Worm (Caenorhabditis elegans) whole organism, L1 larva: ENCODE measurements around the gene spp-1.

Experiments
- C04F5.9 ChIP-seq: sonication (generic microtip); optimal IDR thresholded peaks from 2 replicates; lab custom pipeline; 2016; ENCODE audit warnings: missing genetic modification characterization, missing compliant biosample characterization
- C16A3.4 ChIP-seq: fragments of 150-350 bp; optimal IDR thresholded peaks from 2 replicates; lab custom pipeline; 2014; ENCODE audit warnings: missing biosample characterization, missing genetic modification characterization
- C34B4.2 ChIP-seq: sonication (generic microtip); optimal IDR thresholded peaks from 2 replicates; lab custom pipeline; 2017; ENCODE audit warnings: mild to moderate bottlenecking, missing genetic modification characterization, missing compliant biosample characterization
- F16B12.6 ChIP-seq: fragments of 150-350 bp; optimal IDR thresholded peaks from 2 replicates; lab custom pipeline; 2014; ENCODE audit warnings: missing biosample characterization, missing genetic modification characterization
- aly-2 ChIP-seq: fragments of 150-350 bp; optimal IDR thresholded peaks from 2 replicates; lab custom pipeline; 2014; ENCODE audit warnings: missing biosample characterization, missing genetic modification characterization
- ama-1 ChIP-seq: fragments of 150-350 bp; optimal IDR thresholded peaks from 2 replicates; lab custom pipeline; 2014
- blmp-1 ChIP-seq: fragments of 150-350 bp; optimal IDR thresholded peaks from 2 replicates; lab custom pipeline; 2014; ENCODE audit warnings: missing biosample characterization, missing genetic modification characterization
- ceh-63 ChIP-seq: fragments of 200-800 bp; sonication (Bioruptor generic); optimal IDR thresholded peaks from 2 replicates; lab custom pipeline; 2018; ENCODE audit warnings: mild to moderate bottlenecking, missing genetic modification characterization, missing compliant biosample characterization
- ceh-82 ChIP-seq, 3 experiments: fragments of 150-350 bp in 1 of 3; sonication (generic microtip) in 2 of 3; optimal IDR thresholded peaks; 2 replicates each; lab custom pipeline; 2014 to 2017; ENCODE audit warnings: missing biosample characterization in 3 of 3, missing genetic modification characterization in 3 of 3
- ceh-88 ChIP-seq: fragments of 200-800 bp; sonication (Bioruptor generic); IDR thresholded peaks from 2 replicates; pipeline ENCODE4 v1.3.6; 2022; ENCODE audit warnings: missing genetic modification characterization, missing compliant biosample characterization
- dsc-1 ChIP-seq: sonication (generic microtip); optimal IDR thresholded peaks from 2 replicates; lab custom pipeline; 2016; ENCODE audit warnings: mild to moderate bottlenecking, missing genetic modification characterization, missing compliant biosample characterization
- efl-1 ChIP-seq, 4 experiments: fragments of 150-350 bp; optimal IDR thresholded peaks in 3 of 4; peaks in 1 of 4; 1 replicate in 1 of 4; 2 replicates in 3 of 4; lab custom pipeline; 2014; ENCODE audit warnings: missing biosample characterization in 2 of 4, missing genetic modification characterization in 2 of 4, missing genetic modification reagents in 2 of 4
- egl-13 ChIP-seq: sonication (generic microtip); optimal IDR thresholded peaks from 2 replicates; lab custom pipeline; 2016; ENCODE audit warnings: missing genotype, missing genetic modification reagents, missing genetic modification characterization, missing compliant biosample characterization
- elt-2 ChIP-seq: sonication (generic microtip); optimal IDR thresholded peaks from 2 replicates; lab custom pipeline; 2016; ENCODE audit warnings: missing genetic modification characterization, mild to moderate bottlenecking, inconsistent platforms, missing compliant biosample characterization, missing genetic modification reagents
- ets-5 ChIP-seq: fragments of 200-800 bp; sonication (Bioruptor generic); IDR thresholded peaks from 2 replicates; pipeline ENCODE4 v1.3.6; 2022; ENCODE audit warnings: missing genetic modification characterization, missing compliant biosample characterization
- fkh-10 ChIP-seq: sonication (generic microtip); optimal IDR thresholded peaks from 2 replicates; lab custom pipeline; 2017; ENCODE audit warnings: missing biosample characterization, missing genetic modification reagents, missing genetic modification characterization
- fkh-8 ChIP-seq: sonication (generic microtip); optimal IDR thresholded peaks from 2 replicates; lab custom pipeline; 2016; ENCODE audit warnings: mild to moderate bottlenecking, missing genetic modification characterization, missing compliant biosample characterization
- hlh-4 ChIP-seq: sonication (generic microtip); optimal IDR thresholded peaks from 2 replicates; lab custom pipeline; 2016; ENCODE audit warnings: mild to moderate bottlenecking, missing genetic modification characterization, missing compliant biosample characterization
- irx-1 ChIP-seq: sonication (generic microtip); optimal IDR thresholded peaks from 2 replicates; lab custom pipeline; 2016; ENCODE audit warnings: missing genetic modification characterization, missing compliant biosample characterization
- isw-1 ChIP-seq: fragments of 200-800 bp; sonication (Bioruptor generic); IDR thresholded peaks from 2 replicates; pipeline ENCODE4 v1.3.6; 2022; ENCODE audit warnings: missing genetic modification characterization, missing compliant biosample characterization
- lin-14 ChIP-seq: fragments of 200-800 bp; sonication (Bioruptor generic); optimal IDR thresholded peaks from 2 replicates; lab custom pipeline; 2018; ENCODE audit warnings: mild to moderate bottlenecking, missing genetic modification characterization, moderate library complexity, missing compliant biosample characterization
- lin-39 ChIP-seq: fragments of 150-350 bp; optimal IDR thresholded peaks from 2 replicates; lab custom pipeline; 2014; ENCODE audit warnings: missing biosample characterization, missing genetic modification reagents, missing genetic modification characterization
- lir-3 ChIP-seq: sonication (generic microtip); optimal IDR thresholded peaks from 2 replicates; lab custom pipeline; 2016; ENCODE audit warnings: mild to moderate bottlenecking, missing genetic modification characterization, moderate library complexity, missing compliant biosample characterization; ENCODE audit not compliant: poor library complexity
- lsy-2 ChIP-seq, 2 experiments: fragments of 150-350 bp; optimal IDR thresholded peaks; 2 replicates each; lab custom pipeline; 2014; ENCODE audit warnings: missing biosample characterization in 2 of 2, missing genetic modification characterization in 2 of 2
- mdl-1 ChIP-seq, 2 experiments: fragments of 150-350 bp; optimal IDR thresholded peaks; 2 replicates each; lab custom pipeline; 2014 to 2017; ENCODE audit warnings: missing biosample characterization in 2 of 2, missing genetic modification characterization in 2 of 2, inconsistent platforms in 1 of 2
- mef-2 ChIP-seq: fragments of 150-350 bp; optimal IDR thresholded peaks from 2 replicates; lab custom pipeline; 2014; ENCODE audit warnings: missing biosample characterization, missing genetic modification characterization
- mep-1 ChIP-seq: fragments of 150-350 bp; optimal IDR thresholded peaks from 2 replicates; lab custom pipeline; 2014; ENCODE audit warnings: missing biosample characterization, missing genetic modification characterization
- nhr-19 ChIP-seq: fragments of 200-800 bp; sonication (Bioruptor generic); conservative IDR thresholded peaks from 2 replicates; pipeline ENCODE4 v1.3.6; 2022; ENCODE audit warnings: missing genetic modification characterization, missing compliant biosample characterization
- nhr-20 ChIP-seq: sonication (generic microtip); optimal IDR thresholded peaks from 2 replicates; lab custom pipeline; 2016; ENCODE audit warnings: mild to moderate bottlenecking, missing genetic modification characterization, missing compliant biosample characterization
- nhr-237 ChIP-seq: fragments of 150-350 bp; optimal IDR thresholded peaks from 2 replicates; lab custom pipeline; 2014; ENCODE audit warnings: missing biosample characterization, missing genetic modification characterization
- nhr-28 ChIP-seq: fragments of 150-350 bp; optimal IDR thresholded peaks from 2 replicates; lab custom pipeline; 2014; ENCODE audit warnings: missing biosample characterization, missing genetic modification characterization
- nhr-47 ChIP-seq: sonication (generic microtip); optimal IDR thresholded peaks from 2 replicates; lab custom pipeline; 2016; ENCODE audit warnings: mild to moderate bottlenecking, missing genetic modification characterization, moderate library complexity, missing compliant biosample characterization
- nhr-71 ChIP-seq: sonication (generic microtip); optimal IDR thresholded peaks from 2 replicates; lab custom pipeline; 2016; ENCODE audit warnings: mild to moderate bottlenecking, missing genetic modification characterization, moderate library complexity, missing compliant biosample characterization
- nhr-76 ChIP-seq: sonication (generic microtip); optimal IDR thresholded peaks from 2 replicates; lab custom pipeline; 2017; ENCODE audit warnings: missing biosample characterization, missing genetic modification characterization
- nhr-85 ChIP-seq: sonication (generic microtip); peaks from one replicate; lab custom pipeline; 2016; ENCODE audit warnings: missing genetic modification characterization, inconsistent platforms, missing compliant biosample characterization
- nhr-90 ChIP-seq: sonication (generic microtip); optimal IDR thresholded peaks from 2 replicates; lab custom pipeline; 2016; ENCODE audit warnings: mild to moderate bottlenecking, missing genetic modification characterization, missing compliant biosample characterization; ENCODE audit not compliant: poor library complexity
- skn-1 ChIP-seq: fragments of 150-350 bp; optimal IDR thresholded peaks from 2 replicates; lab custom pipeline; 2014; ENCODE audit warnings: missing biosample characterization, missing genetic modification characterization
- snpc-4 ChIP-seq: fragments of 150-350 bp; optimal IDR thresholded peaks from 2 replicates; lab custom pipeline; 2014; ENCODE audit warnings: missing biosample characterization, missing genetic modification characterization
- snu-23 ChIP-seq: sonication (generic microtip); optimal IDR thresholded peaks from 2 replicates; lab custom pipeline; 2016; ENCODE audit warnings: missing genetic modification characterization, missing compliant biosample characterization
- sup-37 ChIP-seq: fragments of 200-800 bp; sonication (Bioruptor generic); optimal IDR thresholded peaks from 2 replicates; lab custom pipeline; 2018; ENCODE audit warnings: mild to moderate bottlenecking, missing genetic modification characterization, missing compliant biosample characterization
- swsn-7 ChIP-seq: sonication (generic microtip); optimal IDR thresholded peaks from 2 replicates; lab custom pipeline; 2016; ENCODE audit warnings: missing genetic modification characterization, missing compliant biosample characterization
- tbx-2 ChIP-seq: sonication (generic microtip); optimal IDR thresholded peaks from 2 replicates; lab custom pipeline; 2016; ENCODE audit warnings: missing genetic modification characterization, missing compliant biosample characterization
- tlp-1 ChIP-seq: fragments of 150-350 bp; optimal IDR thresholded peaks from 2 replicates; lab custom pipeline; 2014; ENCODE audit warnings: missing biosample characterization, missing genetic modification characterization
- unc-130 ChIP-seq: fragments of 150-350 bp; optimal IDR thresholded peaks from 2 replicates; lab custom pipeline; 2017; ENCODE audit warnings: missing biosample characterization, missing genetic modification characterization, inconsistent platforms
- unc-86 ChIP-seq: sonication (generic microtip); optimal IDR thresholded peaks from 2 replicates; lab custom pipeline; 2016; ENCODE audit warnings: missing genetic modification characterization, missing compliant biosample characterization
- unc-98 ChIP-seq: fragments of 200-800 bp; sonication (Bioruptor generic); IDR thresholded peaks from 2 replicates; pipeline ENCODE4 v1.3.6; 2022; ENCODE audit warnings: missing genetic modification characterization, missing compliant biosample characterization
- vab-15 ChIP-seq: sonication (generic microtip); optimal IDR thresholded peaks from 2 replicates; lab custom pipeline; 2017; ENCODE audit warnings: missing genotype, mild to moderate bottlenecking, missing genetic modification characterization, missing compliant biosample characterization
- ztf-4 ChIP-seq: fragments of 150-350 bp; optimal IDR thresholded peaks from 2 replicates; lab custom pipeline; 2014; ENCODE audit warnings: missing biosample characterization, missing genetic modification characterization

Gene spp-1

DNA sequence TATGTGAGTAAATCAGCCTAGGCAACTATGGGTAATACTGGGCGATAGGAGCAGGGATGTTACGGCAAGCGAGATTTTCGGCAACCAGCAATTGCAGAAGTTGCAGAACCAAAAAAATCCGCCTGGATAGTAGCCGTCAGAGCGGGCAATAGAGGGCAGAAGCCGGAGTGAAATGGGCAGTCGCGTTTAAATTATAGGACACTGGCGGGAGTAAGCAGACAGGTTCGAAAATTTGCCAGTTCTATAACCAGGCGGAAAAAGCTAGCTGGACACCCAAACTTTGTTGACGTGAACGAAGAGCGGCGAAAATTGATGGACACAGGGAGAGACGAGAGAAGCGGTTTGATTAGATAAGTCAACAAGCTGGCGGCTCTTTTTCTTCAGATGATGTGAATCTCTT lies 4.4 kb upstream of the spp-1 start:
- TF ChIP-seq lin-14 (GFP tag; lab: Kevin White, UChicago) (peak; percentile 22), nhr-85 (tag; lab: Kevin White, UChicago) (peak; percentile 10), skn-1 (no peak)

DNA sequence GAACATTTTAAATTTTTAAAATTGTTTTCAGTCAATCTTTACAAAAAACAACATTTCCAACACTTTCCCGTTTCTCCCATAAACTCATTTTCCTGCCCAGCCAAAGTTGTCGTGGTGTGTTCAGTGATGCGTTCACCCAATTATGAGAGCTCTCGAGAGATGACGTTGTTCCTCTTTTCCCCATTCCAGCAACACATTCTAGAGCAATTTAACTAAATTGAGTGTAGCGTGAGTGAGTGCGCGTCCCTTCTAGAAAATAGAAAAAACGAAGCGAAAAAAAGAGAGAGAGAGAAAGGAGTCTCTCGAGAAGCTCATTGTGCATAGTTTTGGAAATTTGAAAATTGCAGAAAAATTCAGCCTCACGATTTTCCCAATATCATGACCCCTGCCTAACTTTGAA lies 3.3 kb upstream of the spp-1 start:
- TF ChIP-seq fkh-10 (GFP tag; lab: Kevin White, UChicago) (peak; percentile 22), hlh-4 (tag; lab: Kevin White, UChicago) (no peak), lin-14 (GFP tag; lab: Kevin White, UChicago) (peak; percentile 68), irx-1 (tag; lab: Kevin White, UChicago) (no peak), lsy-2 (tag; optimal IDR thresholded peaks at IDR 0.05; lab: Kevin White, UChicago) (peak in 1 of 2 experiments; percentile 12), skn-1 (no peak), nhr-71 (peak; percentile 16)

DNA sequence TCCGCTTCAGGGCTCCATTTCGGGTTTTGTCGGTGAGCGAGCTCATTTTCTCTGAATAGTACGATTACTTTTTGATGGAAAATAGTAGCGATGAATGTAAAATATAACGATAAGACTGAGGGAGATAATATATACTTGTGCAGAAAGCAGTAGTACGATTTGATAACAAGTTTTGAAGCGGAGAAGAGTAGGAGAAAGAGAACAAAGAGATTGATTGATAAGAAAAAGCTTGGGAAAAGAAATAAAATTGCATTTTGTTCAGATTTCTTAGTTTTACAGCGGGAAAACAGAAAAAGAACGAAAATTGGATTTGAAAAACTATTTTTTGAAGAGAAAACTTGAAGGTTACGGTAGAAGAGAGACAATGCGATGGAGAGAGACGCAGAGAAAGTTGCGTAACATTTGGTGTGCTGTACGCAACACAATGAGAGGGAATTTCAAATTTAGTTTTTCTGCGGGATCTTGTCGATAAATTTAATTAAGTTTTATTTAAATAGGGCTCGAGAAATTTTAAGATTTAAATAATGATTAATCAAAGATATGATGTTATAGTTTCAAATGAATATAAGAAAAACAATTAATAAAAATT lies 2.2 kb upstream of the spp-1 start, which contains the start of gene umps-1:
umps-1 (minus strand) TSS at position 51 of the 589 bp plus-strand sequence.
- peak in 1 of 2 experiments; percentile 63 for TF ChIP-seq mdl-1 (tag; optimal IDR thresholded peaks at IDR 0.05; lab: Kevin White, UChicago)
- peak; percentile 72 for TF ChIP-seq aly-2 (tag; lab: Kevin White, UChicago)
- peak; percentile 42 for TF ChIP-seq dsc-1 (tag; lab: Kevin White, UChicago)
- TF ChIP-seq irx-1 (tag; lab: Kevin White, UChicago) = peak; percentile 63
- TF ChIP-seq fkh-8 (tag; lab: Kevin White, UChicago) = no peak
- peak; percentile 99 for TF ChIP-seq efl-1 (optimal IDR thresholded peaks at IDR 0.05; lab: Kevin White, UChicago)
- TF ChIP-seq efl-1 (GFP tag; optimal IDR thresholded peaks at IDR 0.05 in 1 of 2; lab: Kevin White, UChicago) = peak; percentile 98 to 100
- peak; percentile 76 for TF ChIP-seq C04F5.9
- peak; percentile 82 for TF ChIP-seq tbx-2 (tag; lab: Kevin White, UChicago)
- peak; percentile 66 for TF ChIP-seq skn-1
- no peak for TF ChIP-seq tlp-1
- TF ChIP-seq swsn-7 = peak; percentile 77
- no peak for TF ChIP-seq ceh-88
- peak; percentile 56 for TF ChIP-seq isw-1 (GFP tag; lab: Robert Waterston, UW)
- peak; percentile 86 for TF ChIP-seq nhr-19 (GFP tag; lab: Robert Waterston, UW)
- peak; percentile 82 for TF ChIP-seq nhr-90 (tag; lab: Kevin White, UChicago)
- TF ChIP-seq C34B4.2 = no peak
- peak; percentile 26 for TF ChIP-seq ztf-4 (tag; lab: Kevin White, UChicago)
- TF ChIP-seq ets-5 (GFP tag; lab: Robert Waterston, UW) = no peak
- TF ChIP-seq ceh-82 (tag; optimal IDR thresholded peaks at IDR 0.05; lab: Kevin White, UChicago) = peak; percentile 31 to 62 (median 48)
- peak; percentile 31 for TF ChIP-seq elt-2
- peak; percentile 5 for TF ChIP-seq unc-86 (tag; lab: Kevin White, UChicago)
- TF ChIP-seq ceh-63 (GFP tag; lab: Kevin White, UChicago) = no peak
- peak; percentile 53 for TF ChIP-seq ama-1 (lab: Kevin White, UChicago)
- TF ChIP-seq nhr-20 = peak; percentile 86
- no peak for TF ChIP-seq unc-98 (GFP tag; lab: Robert Waterston, UW)
- TF ChIP-seq lin-39 = peak; percentile 71
- no peak for TF ChIP-seq vab-15
- TF ChIP-seq sup-37 = peak; percentile 14
- no peak for TF ChIP-seq mef-2 (tag; lab: Kevin White, UChicago)
- no peak for TF ChIP-seq nhr-28
- peak; percentile 44 for TF ChIP-seq snpc-4 (tag; lab: Kevin White, UChicago)
- TF ChIP-seq unc-130 (tag; lab: Kevin White, UChicago) = peak; percentile 76
- no peak for TF ChIP-seq nhr-76 (tag; lab: Kevin White, UChicago)
- TF ChIP-seq F16B12.6 (tag; lab: Kevin White, UChicago) = peak; percentile 94
- no peak for TF ChIP-seq fkh-10 (GFP tag; lab: Kevin White, UChicago)
- peak; percentile 84 for TF ChIP-seq nhr-47
- peak; percentile 50 for TF ChIP-seq lir-3 (tag; lab: Kevin White, UChicago)
- peak; percentile 84 for TF ChIP-seq mep-1
- TF ChIP-seq snu-23 = peak; percentile 91
- no peak for TF ChIP-seq egl-13
- TF ChIP-seq lsy-2 (tag; optimal IDR thresholded peaks at IDR 0.05; lab: Kevin White, UChicago) = peak; percentile 99
- TF ChIP-seq nhr-237 = peak; percentile 58
- TF ChIP-seq blmp-1 (tag; lab: Kevin White, UChicago) = peak; percentile 81
- TF ChIP-seq C16A3.4 (tag; lab: Kevin White, UChicago) = peak; percentile 82
- peak; percentile 93 for TF ChIP-seq nhr-85 (tag; lab: Kevin White, UChicago)
